Fruit fly (Drosophila melanogaster): ENCODE results near the gene CG5665.
A peak's percentile ranks its signal among the peaks of the same experiment; 100 is the strongest.

The CG5665 gene

dm6 chr3L:20317751-20318150, 40.6 kb upstream of the CG5665 start:
- TF ChIP-seq Abd-B (GFP tag; optimal IDR thresholded peaks at IDR 0.05): no peak
- TF ChIP-seq dmrt93B (GFP tag; optimal IDR thresholded peaks at IDR 0.05): no peak
- TF ChIP-seq dsf (GFP tag; optimal IDR thresholded peaks at IDR 0.05; ENCODE audit: borderline replicate concordance): no peak
- TF ChIP-seq dl (GFP tag; optimal IDR thresholded peaks at IDR 0.05; ENCODE audit: insufficient read depth in 1 of 2, partially characterized antibody in 2 of 2): no peak
- no peak for TF ChIP-seq rgr (GFP tag; optimal IDR thresholded peaks at IDR 0.05)
- no peak for TF ChIP-seq tai (GFP tag; optimal IDR thresholded peaks at IDR 0.05)
- TF ChIP-seq Hnf4 (GFP tag; optimal IDR thresholded peaks at IDR 0.05): no peak
- no peak for TF ChIP-seq sv (GFP tag; optimal IDR thresholded peaks at IDR 0.05)
- TF ChIP-seq lola (GFP tag; optimal IDR thresholded peaks at IDR 0.05): no peak
- no peak for TF ChIP-seq jim (GFP tag; optimal IDR thresholded peaks at IDR 0.05)
- TF ChIP-seq Rel (GFP tag; optimal IDR thresholded peaks at IDR 0.05): no peak
- TF ChIP-seq Rel (tag; optimal IDR thresholded peaks at IDR 0.05): no peak
- no peak for TF ChIP-seq h (GFP tag; optimal IDR thresholded peaks at IDR 0.05)
- TF ChIP-seq N (GFP tag; optimal IDR thresholded peaks at IDR 0.05): no peak
- no peak for TF ChIP-seq Jra (GFP tag; optimal IDR thresholded peaks at IDR 0.05)

- no peak for TF ChIP-seq foxo (GFP tag; optimal IDR thresholded peaks at IDR 0.05)
- no peak for TF ChIP-seq CG32264 (GFP tag; optimal IDR thresholded peaks at IDR 0.05)
- TF ChIP-seq rgr (GFP tag; optimal IDR thresholded peaks at IDR 0.05): no peak
- no peak for TF ChIP-seq brk (GFP tag; optimal IDR thresholded peaks at IDR 0.05)
These were observed 38.3 kb upstream of the CG5665 start for dm6 chr3L:20320044-20320443.

- TF ChIP-seq lola (GFP tag; optimal IDR thresholded peaks at IDR 0.05): no peak
- TF ChIP-seq brk (GFP tag; optimal IDR thresholded peaks at IDR 0.05): no peak
- TF ChIP-seq psq (GFP tag; optimal IDR thresholded peaks at IDR 0.05): no peak
- TF ChIP-seq sv (GFP tag; optimal IDR thresholded peaks at IDR 0.05): no peak
- no peak for TF ChIP-seq h (GFP tag; optimal IDR thresholded peaks at IDR 0.05)
- no peak for TF ChIP-seq Hr83 (GFP tag; optimal IDR thresholded peaks at IDR 0.05; ENCODE audit: poor library complexity, severe bottlenecking)
- no peak for TF ChIP-seq br (GFP tag; optimal IDR thresholded peaks at IDR 0.05)
These were observed 37.7 kb upstream of the CG5665 start, which contains the start of gene Spn77Bb for dm6 chr3L:20320652-20321051. Gene Spn77Bb (plus strand): TSS chr3L:20320952.

dm6 chr3L:20342334-20342733, 16.0 kb upstream of the CG5665 start, which contains the start of gene Spn77Bc:
Gene Spn77Bc (plus strand): TSS chr3L:20342634.
- TF ChIP-seq HLH106 (tag; optimal IDR thresholded peaks at IDR 0.05) (no peak), Vsx2 (GFP tag; optimal IDR thresholded peaks at IDR 0.05; ENCODE audit: partially characterized antibody) (no peak), dl (GFP tag; optimal IDR thresholded peaks at IDR 0.05; ENCODE audit: insufficient read depth in 1 of 2, partially characterized antibody in 2 of 2) (no peak), tai (GFP tag; optimal IDR thresholded peaks at IDR 0.05) (no peak), Hr83 (GFP tag; optimal IDR thresholded peaks at IDR 0.05; ENCODE audit: poor library complexity, severe bottlenecking) (no peak), dmrt93B (GFP tag; optimal IDR thresholded peaks at IDR 0.05) (no peak), CG32264 (GFP tag; optimal IDR thresholded peaks at IDR 0.05) (no peak), Myc (optimal IDR thresholded peaks at IDR 0.05) (no peak), h (GFP tag; optimal IDR thresholded peaks at IDR 0.05) (no peak), sage (GFP tag; optimal IDR thresholded peaks at IDR 0.05) (no peak), ey (GFP tag; optimal IDR thresholded peaks at IDR 0.05) (no peak), Dif (GFP tag; optimal IDR thresholded peaks at IDR 0.05; ENCODE audit: partially characterized antibody) (no peak), GATAd (GFP tag; optimal IDR thresholded peaks at IDR 0.05) (no peak)

dm6 chr3L:20347762-20348580, 10.3 kb upstream of the CG5665 start, which contains the start of the genes Rbbp5 and eRF1:
Gene Rbbp5 (minus strand): TSS chr3L:20347942.
Gene eRF1 (plus strand): TSS chr3L:20348355.
- TF ChIP-seq ey (GFP tag; optimal IDR thresholded peaks at IDR 0.05) (peak; percentile 60), dsf (GFP tag; optimal IDR thresholded peaks at IDR 0.05; ENCODE audit: borderline replicate concordance) (peak; percentile 48), Mio (GFP tag; optimal IDR thresholded peaks at IDR 0.05) (no peak), usp (GFP tag; optimal IDR thresholded peaks at IDR 0.05) (no peak), pan (optimal IDR thresholded peaks at IDR 0.05) (no peak), br (GFP tag; optimal IDR thresholded peaks at IDR 0.05) (peak; percentile 45), Dif (GFP tag; optimal IDR thresholded peaks at IDR 0.05; ENCODE audit: partially characterized antibody) (no peak), rgr (GFP tag; optimal IDR thresholded peaks at IDR 0.05) (peak; percentile 71), OdsH (GFP tag; optimal IDR thresholded peaks at IDR 0.05) (peak; percentile 72), Dfd (GFP tag; optimal IDR thresholded peaks at IDR 0.05) (no peak), Myc (optimal IDR thresholded peaks at IDR 0.05) (peak; percentile 4), Vsx2 (GFP tag; optimal IDR thresholded peaks at IDR 0.05; ENCODE audit: partially characterized antibody) (no peak), Jra (GFP tag; optimal IDR thresholded peaks at IDR 0.05) (peak; percentile 82), Hr83 (GFP tag; optimal IDR thresholded peaks at IDR 0.05; ENCODE audit: poor library complexity, severe bottlenecking) (peak; percentile 70), h (GFP tag; optimal IDR thresholded peaks at IDR 0.05) (peak; percentile 71), Abd-B (GFP tag; optimal IDR thresholded peaks at IDR 0.05) (no peak), Rel (GFP tag; optimal IDR thresholded peaks at IDR 0.05) (no peak), Rel (tag; optimal IDR thresholded peaks at IDR 0.05) (no peak), psq (GFP tag; optimal IDR thresholded peaks at IDR 0.05) (peak; percentile 74), fru (GFP tag; optimal IDR thresholded peaks at IDR 0.05) (peak; percentile 71), CG32264 (GFP tag; optimal IDR thresholded peaks at IDR 0.05) (no peak), jim (GFP tag; optimal IDR thresholded peaks at IDR 0.05) (peak; percentile 42), foxo (GFP tag; optimal IDR thresholded peaks at IDR 0.05) (peak in 1 of 2 experiments; percentile 86), dmrt93B (GFP tag; optimal IDR thresholded peaks at IDR 0.05) (no peak), CrebA (GFP tag; optimal IDR thresholded peaks at IDR 0.05; ENCODE audit: borderline replicate concordance) (no peak), dl (GFP tag; optimal IDR thresholded peaks at IDR 0.05; ENCODE audit: insufficient read depth in 1 of 2, partially characterized antibody in 2 of 2) (no peak), tai (GFP tag; optimal IDR thresholded peaks at IDR 0.05) (peak; percentile 84), HLH106 (tag; optimal IDR thresholded peaks at IDR 0.05) (peak; percentile 81), sv (GFP tag; optimal IDR thresholded peaks at IDR 0.05) (peak; percentile 83), GATAd (GFP tag; optimal IDR thresholded peaks at IDR 0.05) (no peak)
